Fruit fly (Drosophila melanogaster): ENCODE results near the gene Raf.

Gene Raf

dm6 chrX:2300293-2301068 lies 5.2 kb downstream of the Raf start (continued):
- peak; percentile 88 for TF ChIP-seq CG3281 (GFP tag; optimal IDR thresholded peaks at IDR 0.05)
- TF ChIP-seq gsb-n (tag; optimal IDR thresholded peaks at IDR 0.05) = peak; percentile 90
- TF ChIP-seq CG6854 (GFP tag; optimal IDR thresholded peaks at IDR 0.05) = peak; percentile 90
- peak; percentile 88 for TF ChIP-seq MTF-1 (GFP tag; optimal IDR thresholded peaks at IDR 0.05; ENCODE audit: borderline replicate concordance)
- TF ChIP-seq CG1832 (GFP tag; optimal IDR thresholded peaks at IDR 0.05) = no peak
- peak; percentile 95 for TF ChIP-seq ewg (GFP tag; optimal IDR thresholded peaks at IDR 0.05)
- TF ChIP-seq CG9727 (GFP tag; optimal IDR thresholded peaks at IDR 0.05) = peak; percentile 91
- peak; percentile 94 for TF ChIP-seq CG12391 (tag; optimal IDR thresholded peaks at IDR 0.05)
- peak; percentile 90 for TF ChIP-seq wek (GFP tag; optimal IDR thresholded peaks at IDR 0.05)
- no peak for TF ChIP-seq pzg (GFP tag; optimal IDR thresholded peaks at IDR 0.05)
- peak; percentile 87 for TF ChIP-seq kah (GFP tag; optimal IDR thresholded peaks at IDR 0.05)
- TF ChIP-seq Neu2 (GFP tag; optimal IDR thresholded peaks at IDR 0.05; ENCODE audit: borderline replicate concordance) = no peak
- TF ChIP-seq Bgb (GFP tag; IDR thresholded peaks at IDR 0.05; ENCODE audit: partially characterized antibody) = no peak
- TF ChIP-seq CG13123 (GFP tag; optimal IDR thresholded peaks at IDR 0.05) = peak; percentile 70
- peak; percentile 81 for TF ChIP-seq tio (GFP tag; optimal IDR thresholded peaks at IDR 0.05)
- peak; percentile 19 for TF ChIP-seq B-H2 (GFP tag; optimal IDR thresholded peaks at IDR 0.05)
- TF ChIP-seq Aef1 (GFP tag; IDR thresholded peaks at IDR 0.05) = peak; percentile 98
- TF ChIP-seq CG7928 (GFP tag; optimal IDR thresholded peaks at IDR 0.05) = peak; percentile 66
- peak; percentile 90 for TF ChIP-seq Hand (GFP tag; optimal IDR thresholded peaks at IDR 0.05)
- peak; percentile 92 for TF ChIP-seq CG13775 (GFP tag; optimal IDR thresholded peaks at IDR 0.05)
- peak; percentile 93 for TF ChIP-seq CG17385 (GFP tag; optimal IDR thresholded peaks at IDR 0.05)
- TF ChIP-seq amos (GFP tag; IDR thresholded peaks at IDR 0.05; ENCODE audit: partially characterized antibody) = no peak
- TF ChIP-seq ken (GFP tag; IDR thresholded peaks at IDR 0.05) = peak; percentile 99
- TF ChIP-seq Scr (GFP tag; IDR thresholded peaks at IDR 0.05; ENCODE audit: partially characterized antibody) = no peak
- TF ChIP-seq CG12071 (GFP tag; optimal IDR thresholded peaks at IDR 0.05) = peak; percentile 97
- peak; percentile 97 for TF ChIP-seq CG17359 (tag; optimal IDR thresholded peaks at IDR 0.05)
- peak; percentile 91 for TF ChIP-seq BtbVII (GFP tag; optimal IDR thresholded peaks at IDR 0.05)
- TF ChIP-seq cas (GFP tag; IDR thresholded peaks at IDR 0.05) = peak; percentile 82
- TF ChIP-seq CG7745 (tag; optimal IDR thresholded peaks at IDR 0.05) = peak; percentile 39
- peak; percentile 92 for TF ChIP-seq Hsf (GFP tag; optimal IDR thresholded peaks at IDR 0.05)
- TF ChIP-seq chinmo (GFP tag; IDR thresholded peaks at IDR 0.05; ENCODE audit: partially characterized antibody) = peak; percentile 74; the same call in 2 of the 4 replicates
- TF ChIP-seq CG14710 (tag; optimal IDR thresholded peaks at IDR 0.05) = peak; percentile 81
- peak; percentile 90 for TF ChIP-seq CG9817 (tag; optimal IDR thresholded peaks at IDR 0.05)
- TF ChIP-seq CG6791 (GFP tag; IDR thresholded peaks at IDR 0.05; ENCODE audit: partially characterized antibody) = no peak
- peak; percentile 95 for TF ChIP-seq CG2712 (tag; optimal IDR thresholded peaks at IDR 0.05)
- TF ChIP-seq trem (tag; optimal IDR thresholded peaks at IDR 0.05) = peak; percentile 83
- TF ChIP-seq Doc2 (GFP tag; IDR thresholded peaks at IDR 0.05) = peak; percentile 73
- TF ChIP-seq CG10209 (GFP tag; optimal IDR thresholded peaks at IDR 0.05) = peak; percentile 95
- peak; percentile 94 for TF ChIP-seq HmgZ (tag; optimal IDR thresholded peaks at IDR 0.05)
- TF ChIP-seq CG7556 (GFP tag; optimal IDR thresholded peaks at IDR 0.05) = peak; percentile 95
- peak; percentile 84 for TF ChIP-seq CG10321 (GFP tag; IDR thresholded peaks at IDR 0.05)
- peak in 1 of 2 experiments; percentile 45 for TF ChIP-seq insv (GFP tag; optimal IDR thresholded peaks at IDR 0.05)
- peak; percentile 99 for TF ChIP-seq CG14441 (GFP tag; IDR thresholded peaks at IDR 0.05)
- peak; percentile 95 for TF ChIP-seq oc (tag; optimal IDR thresholded peaks at IDR 0.05)
- no peak for TF ChIP-seq prd (optimal IDR thresholded peaks at IDR 0.05)
- TF ChIP-seq prd (GFP tag; IDR thresholded peaks at IDR 0.05) = peak; percentile 98
- TF ChIP-seq Eip74EF (GFP tag; optimal IDR thresholded peaks at IDR 0.05) = peak in 1 of 2 experiments; percentile 93
